Fruit fly (Drosophila melanogaster) S2 (cell line): ENCODE data around the gene Plzf.

ENCODE experiments used
- CG8478 ChIP-seq: fragments of >200 bp; optimal IDR thresholded peaks from 2 replicates; lab custom pipeline; 2018
- CTCF ChIP-seq, 2 experiments: fragments of >200 bp; optimal IDR thresholded peaks; 2 replicates each; lab custom pipeline; 2018

DNA sequence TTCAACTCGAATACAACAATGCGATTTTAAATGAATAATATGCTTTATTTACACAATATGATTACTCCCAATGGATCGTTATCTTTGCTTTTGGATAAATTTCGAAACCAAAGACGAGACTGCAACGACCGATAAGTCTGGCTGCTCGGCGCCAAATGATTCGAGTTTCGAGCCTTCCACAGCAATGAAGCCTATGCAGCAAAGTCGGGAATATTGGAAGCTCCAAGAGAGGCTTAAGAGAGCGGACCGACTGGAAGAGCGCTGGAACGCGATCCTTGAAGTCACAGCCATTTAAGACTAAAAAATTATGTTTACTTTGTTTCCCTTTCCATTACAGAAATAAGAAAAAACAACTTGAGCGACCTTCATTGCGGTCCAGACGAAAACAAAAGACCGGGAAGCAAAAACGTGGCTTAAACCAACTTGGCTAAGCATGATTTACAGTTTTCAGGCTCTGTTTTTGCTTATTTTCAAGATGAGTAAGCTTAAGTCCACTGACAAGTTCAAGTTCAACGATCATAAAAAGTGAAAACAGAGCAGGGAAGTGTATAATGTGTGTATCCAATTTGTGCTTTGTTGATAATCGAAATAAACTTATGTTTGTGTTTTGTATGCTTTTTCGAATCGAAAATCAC, 18.0 kb upstream of the Plzf start, which contains the start of gene firl:
- no peak for TF ChIP-seq CTCF (optimal IDR thresholded peaks at IDR 0.05; lab: Kevin White, UChicago)
- no peak for TF ChIP-seq CG8478 (lab: Kevin White, UChicago)
